Fruit fly (Drosophila melanogaster): ENCODE data around the gene EMC4.

DNA sequence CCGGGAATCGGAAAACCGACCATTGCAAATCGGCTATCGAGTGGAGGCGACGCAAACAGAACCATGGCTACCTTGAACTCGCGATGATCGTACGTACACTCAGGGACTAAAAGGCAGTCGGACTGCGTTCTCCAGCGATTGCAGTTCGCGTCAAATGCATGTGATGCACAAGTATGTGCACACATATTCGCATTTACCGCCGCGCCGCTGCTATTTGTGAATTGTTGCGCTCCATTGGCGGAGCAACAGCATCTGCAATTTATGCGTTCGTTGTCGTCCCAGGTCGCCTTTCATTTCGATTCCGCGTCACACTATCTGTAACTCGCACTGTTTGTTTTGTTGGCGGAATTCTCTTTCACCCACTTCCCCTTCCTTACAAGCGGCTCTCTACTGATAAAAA lies 47.9 kb downstream of the EMC4 start:
- TF ChIP-seq EcR (GFP tag; optimal IDR thresholded peaks at IDR 0.05) (no peak), psq (optimal IDR thresholded peaks at IDR 0.05) (no peak), pan (optimal IDR thresholded peaks at IDR 0.05) (no peak), Dll (optimal IDR thresholded peaks at IDR 0.05) (no peak), CG8478 (optimal IDR thresholded peaks at IDR 0.05) (no peak)
